Worm (Caenorhabditis elegans) whole organism, L4 larva: Measurements from ENCODE around the gene pxl-1.

Source experiments
- D1046.2 ChIP-seq: fragments of 200-800 bp; sonication (Bioruptor generic); IDR thresholded peaks from 2 replicates; pipeline ENCODE4 v1.3.6; 2022; ENCODE audit warnings: missing genetic modification characterization, missing compliant biosample characterization
- R02D3.7 ChIP-seq: fragments of 150-350 bp; sonication (generic microtip); optimal IDR thresholded peaks from 3 replicates; lab custom pipeline; 2014; ENCODE audit warnings: missing biosample characterization, missing genetic modification characterization
- T20F7.1 ChIP-seq: fragments of 200-800 bp; sonication (Bioruptor generic); optimal IDR thresholded peaks from 2 replicates; lab custom pipeline; 2018; ENCODE audit warnings: mild to moderate bottlenecking, missing genetic modification characterization, missing compliant biosample characterization
- T26A8.4 ChIP-seq: fragments of 200-800 bp; sonication (Bioruptor generic); IDR thresholded peaks from 2 replicates; pipeline ENCODE4 v1.3.6; 2022; ENCODE audit warnings: missing genetic modification characterization, missing compliant biosample characterization
- Y105C5A.15 ChIP-seq: fragments of 200-800 bp; sonication (Bioruptor generic); IDR thresholded peaks from 2 replicates; pipeline ENCODE4 v1.3.6; 2022; ENCODE audit warnings: missing genetic modification characterization, missing compliant biosample characterization
- Y48G9A.11 ChIP-seq: fragments of 200-800 bp; sonication (Bioruptor generic); IDR thresholded peaks from 2 replicates; pipeline ENCODE4 v1.3.6; 2022; ENCODE audit warnings: missing genetic modification reagents, missing genetic modification characterization, missing compliant biosample characterization
- Y5F2A.4 ChIP-seq: fragments of 200-800 bp; sonication (Bioruptor generic); optimal IDR thresholded peaks from 2 replicates; lab custom pipeline; 2018; ENCODE audit warnings: mild to moderate bottlenecking, missing genetic modification characterization, missing compliant biosample characterization
- aha-1 ChIP-seq: fragments of 150-350 bp; peaks from one replicate; lab custom pipeline; 2014; ENCODE audit warnings: missing biosample characterization, missing genetic modification characterization
- ama-1 ChIP-seq: fragments of 150-350 bp; optimal IDR thresholded peaks from 2 replicates; lab custom pipeline; 2014; ENCODE audit warnings: inconsistent platforms, mixed read lengths
- attf-4 ChIP-seq: sonication (generic microtip); optimal IDR thresholded peaks from 3 replicates; lab custom pipeline; 2017; ENCODE audit warnings: missing biosample characterization, missing genetic modification characterization
- ceh-32 ChIP-seq: sonication (generic microtip); optimal IDR thresholded peaks from 2 replicates; lab custom pipeline; 2016; ENCODE audit warnings: mild to moderate bottlenecking, missing genetic modification characterization, missing compliant biosample characterization; ENCODE audit not compliant: poor library complexity
- ces-1 ChIP-seq: fragments of 150-350 bp; sonication (generic microtip); optimal IDR thresholded peaks from 4 replicates; lab custom pipeline; 2014; ENCODE audit warnings: missing biosample characterization, missing genetic modification reagents, missing genetic modification characterization
- ctbp-1 ChIP-seq: fragments of 200-800 bp; sonication (Bioruptor generic); IDR thresholded peaks from 2 replicates; pipeline ENCODE4 v1.3.6; 2022; ENCODE audit warnings: missing genetic modification reagents, missing genetic modification characterization, missing compliant biosample characterization
- daf-16 ChIP-seq, 3 experiments: sonication (generic microtip); optimal IDR thresholded peaks; 2 replicates each; lab custom pipeline; 2016 to 2017; ENCODE audit warnings: missing genetic modification characterization in 3 of 3, missing genetic modification reagents in 3 of 3, mild to moderate bottlenecking in 2 of 3, missing compliant biosample characterization in 2 of 3, missing biosample characterization in 1 of 3, moderate library complexity in 1 of 3
- daf-19 ChIP-seq: fragments of 200-800 bp; sonication (Bioruptor generic); conservative IDR thresholded peaks from 2 replicates; pipeline ENCODE4 v1.3.6; 2022; ENCODE audit warnings: missing genetic modification characterization, missing compliant biosample characterization
- dpl-1 ChIP-seq: fragments of 150-350 bp; optimal IDR thresholded peaks from 2 replicates; lab custom pipeline; 2014; ENCODE audit warnings: missing biosample characterization, missing genetic modification reagents, missing genetic modification characterization
- duxl-1 ChIP-seq: sonication (generic microtip); optimal IDR thresholded peaks from 2 replicates; lab custom pipeline; 2016; ENCODE audit warnings: mild to moderate bottlenecking, missing genetic modification characterization, moderate library complexity, missing compliant biosample characterization; ENCODE audit not compliant: poor library complexity
- dve-1 ChIP-seq: sonication (generic microtip); optimal IDR thresholded peaks from 2 replicates; lab custom pipeline; 2017; ENCODE audit warnings: antibody characterized with exemption, mild to moderate bottlenecking, missing genetic modification characterization, missing compliant biosample characterization; ENCODE audit not compliant: insufficient read depth
- egl-43 ChIP-seq: fragments of 200-800 bp; sonication (Bioruptor generic); IDR thresholded peaks from 2 replicates; pipeline ENCODE4 v1.3.6; 2022; ENCODE audit warnings: missing genetic modification reagents, missing genetic modification characterization, missing compliant biosample characterization
- fkh-10 ChIP-seq: fragments of 150-350 bp; optimal IDR thresholded peaks from 2 replicates; lab custom pipeline; 2014; ENCODE audit warnings: missing biosample characterization, missing genetic modification reagents, missing genetic modification characterization
- fos-1 ChIP-seq: fragments of 150-350 bp; optimal IDR thresholded peaks from 2 replicates; lab custom pipeline; 2014; ENCODE audit warnings: missing biosample characterization, missing genetic modification characterization
- hlh-11 ChIP-seq: fragments of 200-800 bp; sonication (Bioruptor generic); optimal IDR thresholded peaks from 2 replicates; lab custom pipeline; 2018; ENCODE audit warnings: mild to moderate bottlenecking, missing genetic modification characterization, missing compliant biosample characterization
- hmg-1.1 ChIP-seq: fragments of 200-800 bp; sonication (Bioruptor generic); IDR thresholded peaks from 2 replicates; pipeline ENCODE4 v1.3.6; 2022; ENCODE audit warnings: missing genetic modification reagents, missing genetic modification characterization, missing compliant biosample characterization
- jun-1 ChIP-seq: fragments of 150-350 bp; optimal IDR thresholded peaks from 2 replicates; lab custom pipeline; 2014; ENCODE audit warnings: missing biosample characterization, missing genetic modification reagents, missing genetic modification characterization
- lin-13 ChIP-seq: fragments of 150-350 bp; optimal IDR thresholded peaks from 2 replicates; lab custom pipeline; 2014; ENCODE audit warnings: missing biosample characterization, missing genetic modification reagents, missing genetic modification characterization
- lin-29 ChIP-seq: fragments of 200-800 bp; sonication (Bioruptor generic); IDR thresholded peaks from 2 replicates; pipeline ENCODE4 v1.3.6; 2022; ENCODE audit warnings: missing genetic modification reagents, missing genetic modification characterization, missing compliant biosample characterization
- lin-38 ChIP-seq: fragments of 200-800 bp; sonication (Bioruptor generic); IDR thresholded peaks from 2 replicates; pipeline ENCODE4 v1.3.6; 2022; ENCODE audit warnings: missing genetic modification reagents, missing genetic modification characterization, missing compliant biosample characterization
- lir-3 ChIP-seq: sonication (generic microtip); optimal IDR thresholded peaks from 2 replicates; lab custom pipeline; 2016; ENCODE audit warnings: mild to moderate bottlenecking, missing genetic modification characterization, missing compliant biosample characterization
- madf-5 ChIP-seq, 2 experiments: fragments of 200-800 bp; sonication (Bioruptor generic); IDR thresholded peaks; 2 replicates each; pipeline ENCODE4 v1.3.6; 2022; ENCODE audit warnings: missing compliant biosample characterization in 2 of 2, missing genetic modification characterization in 2 of 2
- mdl-1 ChIP-seq, 2 experiments: fragments of 150-350 bp in 1 of 2; sonication (generic microtip) in 1 of 2; optimal IDR thresholded peaks; 2 replicates each; lab custom pipeline; 2014 to 2017; ENCODE audit warnings: missing biosample characterization in 2 of 2, missing genetic modification characterization in 2 of 2
- mep-1 ChIP-seq: fragments of 150-350 bp; sonication (generic microtip); optimal IDR thresholded peaks from 3 replicates; lab custom pipeline; 2014; ENCODE audit warnings: missing biosample characterization, missing genetic modification characterization
- nhr-10 ChIP-seq: fragments of 150-350 bp; optimal IDR thresholded peaks from 2 replicates; lab custom pipeline; 2014; ENCODE audit warnings: missing biosample characterization, missing genetic modification characterization
- nhr-111 ChIP-seq: fragments of 200-800 bp; sonication (Bioruptor generic); optimal IDR thresholded peaks from 2 replicates; lab custom pipeline; 2018; ENCODE audit warnings: mild to moderate bottlenecking, missing genetic modification characterization, missing compliant biosample characterization
- nhr-28 ChIP-seq: fragments of 150-350 bp; optimal IDR thresholded peaks from 2 replicates; lab custom pipeline; 2014; ENCODE audit warnings: missing biosample characterization, missing genetic modification characterization
- nhr-41 ChIP-seq: fragments of 200-800 bp; sonication (Bioruptor generic); IDR thresholded peaks from 2 replicates; pipeline ENCODE4 v1.3.6; 2022; ENCODE audit warnings: missing genetic modification reagents, missing genetic modification characterization, missing compliant biosample characterization
- nhr-42 ChIP-seq: fragments of 200-800 bp; sonication (Bioruptor generic); IDR thresholded peaks from 2 replicates; pipeline ENCODE4 v1.3.6; 2022; ENCODE audit warnings: missing genetic modification characterization, missing compliant biosample characterization
- nhr-76 ChIP-seq: fragments of 150-350 bp; optimal IDR thresholded peaks from 2 replicates; lab custom pipeline; 2014; ENCODE audit warnings: missing biosample characterization, missing genetic modification characterization
- php-3 ChIP-seq: fragments of 200-800 bp; sonication (Bioruptor generic); IDR thresholded peaks from 2 replicates; pipeline ENCODE4 v1.3.6; 2022; ENCODE audit warnings: missing genetic modification reagents, missing genetic modification characterization, missing compliant biosample characterization
- set-16 ChIP-seq: fragments of 200-800 bp; sonication (Bioruptor generic); IDR thresholded peaks from 2 replicates; pipeline ENCODE4 v1.3.6; 2022; ENCODE audit warnings: missing genetic modification reagents, missing genetic modification characterization, missing compliant biosample characterization
- skn-1 ChIP-seq: fragments of 150-350 bp; optimal IDR thresholded peaks from 2 replicates; lab custom pipeline; 2014; ENCODE audit warnings: missing biosample characterization, missing genetic modification characterization
- snpc-1.2 ChIP-seq: fragments of 200-800 bp; sonication (Bioruptor generic); IDR thresholded peaks from 2 replicates; pipeline ENCODE4 v1.3.6; 2022; ENCODE audit warnings: missing genetic modification reagents, missing genetic modification characterization, missing compliant biosample characterization
- unc-62 ChIP-seq, 3 experiments: fragments of 150-350 bp in 1 of 3; sonication (generic microtip); optimal IDR thresholded peaks in 2 of 3; peaks in 1 of 3; 1 replicate in 1 of 3; 2 replicates in 2 of 3; lab custom pipeline; 2014 to 2017; ENCODE audit warnings: missing biosample characterization in 3 of 3, missing genetic modification characterization in 3 of 3, missing genetic modification reagents in 3 of 3, missing genotype in 1 of 3
- zag-1 ChIP-seq: fragments of 150-350 bp; optimal IDR thresholded peaks from 2 replicates; lab custom pipeline; 2014; ENCODE audit warnings: missing biosample characterization, missing genetic modification characterization
- zfp-2 ChIP-seq: sonication (generic microtip); optimal IDR thresholded peaks from 2 replicates; lab custom pipeline; 2016; ENCODE audit warnings: mild to moderate bottlenecking, missing genetic modification characterization, missing compliant biosample characterization

Gene pxl-1

DNA sequence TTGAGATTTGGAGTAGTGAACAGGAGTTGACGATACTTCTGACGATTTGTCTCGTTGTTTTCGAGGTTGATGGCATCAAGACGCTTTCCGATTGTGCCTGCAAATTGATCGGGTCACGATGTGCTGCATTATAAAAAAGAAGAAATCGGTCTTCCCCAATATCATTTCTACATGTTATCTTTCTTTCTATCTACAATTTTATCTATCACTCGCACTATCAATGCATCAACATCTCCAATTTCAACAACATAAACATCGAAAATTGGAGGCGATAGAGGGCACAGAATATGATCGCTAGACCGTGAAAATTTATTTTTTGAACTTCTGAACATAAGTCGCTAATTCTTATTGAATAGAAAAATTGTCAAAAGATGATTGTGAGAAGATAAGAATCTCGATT, 20.1 kb downstream of the pxl-1 start:
- TF ChIP-seq lir-3 (no peak), daf-19 (no peak), daf-16 (GFP tag; optimal IDR thresholded peaks at IDR 0.05; lab: Kevin White, UChicago) (no peak), daf-16 (tag; optimal IDR thresholded peaks at IDR 0.05; lab: Kevin White, UChicago) (peak; percentile 80), aha-1 (tag; lab: Kevin White, UChicago) (no peak), nhr-28 (peak; percentile 21), duxl-1 (peak; percentile 42), attf-4 (tag; lab: Kevin White, UChicago) (no peak), fos-1 (no peak)

DNA sequence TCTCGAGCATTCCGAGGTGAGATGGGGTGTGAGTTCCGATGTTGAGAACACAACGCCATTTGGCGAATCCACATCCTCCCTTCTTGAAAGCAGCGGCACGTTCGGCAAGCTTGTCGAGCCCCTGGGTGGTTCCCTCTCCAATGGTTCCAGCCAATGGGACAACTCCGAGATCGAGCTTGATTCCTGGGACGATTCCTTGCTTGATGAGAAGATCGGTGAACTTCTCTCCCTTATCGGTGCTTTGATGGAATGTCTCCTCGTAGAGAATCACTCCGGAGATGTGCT, 20.5 kb downstream of the pxl-1 start:
- TF ChIP-seq set-16 (GFP tag; lab: Robert Waterston, UW) (peak; percentile 57; the same call in 1 of the 2 replicates), madf-5 (GFP tag; IDR thresholded peaks at IDR 0.05; lab: Robert Waterston, UW) (0 out of 4 replicates have a peak, but pooled peaks of 1 of the 2 experiments have one; percentile 24), nhr-111 (GFP tag; lab: Kevin White, UChicago) (no peak)

DNA sequence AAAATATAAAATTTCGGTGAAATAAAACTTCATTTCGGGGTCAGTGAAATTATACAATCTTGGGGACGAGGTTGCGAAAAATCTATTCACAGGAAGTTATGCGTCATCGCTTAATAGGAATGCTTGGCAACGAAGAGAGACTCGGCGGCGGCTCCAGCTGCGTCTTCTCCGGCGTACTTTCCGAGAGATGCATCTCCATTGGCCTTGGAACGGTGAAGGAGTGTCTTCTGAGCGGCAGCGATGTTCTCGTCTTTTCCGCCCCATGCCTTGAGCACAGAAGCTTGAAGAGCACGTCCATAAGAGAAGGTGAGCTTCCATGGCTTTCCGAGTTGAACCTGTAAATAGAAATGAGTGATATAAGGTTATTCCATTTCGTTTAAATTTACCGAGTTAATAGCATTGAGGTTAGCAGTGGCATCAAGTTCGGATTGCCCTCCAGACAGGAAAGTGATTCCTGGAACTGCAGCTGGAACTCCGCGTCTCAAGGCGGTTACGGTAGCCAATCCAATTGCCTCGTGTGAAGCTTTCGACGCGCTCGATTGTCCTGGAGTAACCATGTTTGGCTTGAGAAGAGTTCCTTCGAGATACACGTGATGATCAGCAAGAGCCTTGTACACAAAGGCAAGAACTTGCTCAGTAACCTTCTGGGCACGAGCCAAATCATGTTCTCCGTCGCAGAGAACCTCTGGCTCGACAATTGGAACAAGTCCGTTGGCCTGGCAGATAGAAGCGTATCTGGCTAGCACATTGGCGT, 21.0 kb downstream of the pxl-1 start:
- no peak for TF ChIP-seq ceh-32 (tag; lab: Kevin White, UChicago)
- TF ChIP-seq skn-1 (tag; lab: Kevin White, UChicago) = peak; percentile 22
- TF ChIP-seq jun-1 (tag; lab: Kevin White, UChicago) = no peak
- TF ChIP-seq T20F7.1 (GFP tag; lab: Kevin White, UChicago) = peak; percentile 12
- TF ChIP-seq aha-1 (tag; lab: Kevin White, UChicago) = peak; percentile 94
- 0 out of 2 replicates have a peak, but pooled peaks have one; percentile 47 for TF ChIP-seq D1046.2 (GFP tag; lab: Robert Waterston, UW)
- TF ChIP-seq Y48G9A.11 (GFP tag; lab: Robert Waterston, UW) = no peak
- no peak for TF ChIP-seq lin-29
- TF ChIP-seq set-16 (GFP tag; lab: Robert Waterston, UW) = peak; percentile 67
- TF ChIP-seq php-3 (GFP tag; lab: Robert Waterston, UW) = 0 out of 2 replicates have a peak, but pooled peaks have one; percentile 8
- TF ChIP-seq nhr-42 (GFP tag; lab: Robert Waterston, UW) = 0 out of 2 replicates have a peak, but pooled peaks have one; percentile 5
- no peak for TF ChIP-seq Y5F2A.4 (GFP tag; lab: Kevin White, UChicago)
- TF ChIP-seq mep-1 (tag; lab: Kevin White, UChicago) = no peak

DNA sequence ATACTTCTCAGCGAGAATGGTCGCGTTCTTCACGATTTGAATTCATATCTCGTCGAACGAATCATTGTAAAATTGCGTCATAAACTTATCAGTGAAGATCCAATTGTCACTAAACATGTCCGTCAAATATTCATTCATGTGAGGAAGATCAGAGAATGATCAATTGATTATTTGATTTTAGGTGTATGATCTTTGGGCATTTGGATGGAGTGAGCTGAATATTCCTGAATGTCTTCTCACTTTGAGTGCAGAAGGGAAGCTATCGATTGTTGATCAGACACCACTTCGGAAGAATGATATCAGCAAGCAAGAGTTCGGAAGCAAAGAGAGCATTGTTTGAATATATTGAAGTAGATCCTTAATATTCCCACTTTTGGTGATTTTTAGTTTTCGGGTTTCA, 21.6 kb downstream of the pxl-1 start:
- peak in 1 of 2 experiments; percentile 98 for TF ChIP-seq unc-62 (GFP tag; optimal IDR thresholded peaks at IDR 0.05 in 1 of 2; lab: Kevin White, UChicago)
- no peak for TF ChIP-seq unc-62 (tag; optimal IDR thresholded peaks at IDR 0.05; lab: Kevin White, UChicago)
- peak; percentile 64 for TF ChIP-seq hlh-11 (tag; lab: Kevin White, UChicago)
- no peak for TF ChIP-seq snpc-1.2
- no peak for TF ChIP-seq zfp-2
- TF ChIP-seq hmg-1.1 (GFP tag; lab: Robert Waterston, UW) = no peak
- TF ChIP-seq nhr-76 = no peak
- TF ChIP-seq T26A8.4 (GFP tag; lab: Robert Waterston, UW) = peak; percentile 31; the same call in 1 of the 2 replicates
- peak; percentile 96 for TF ChIP-seq dve-1
- TF ChIP-seq ama-1 (lab: Kevin White, UChicago) = peak; percentile 66
- no peak for TF ChIP-seq lir-3
- TF ChIP-seq lin-38 (GFP tag; lab: Robert Waterston, UW) = peak; percentile 40; the same call in 1 of the 2 replicates
- TF ChIP-seq daf-16 (GFP tag; optimal IDR thresholded peaks at IDR 0.05; lab: Kevin White, UChicago) = no peak
- TF ChIP-seq daf-16 (tag; optimal IDR thresholded peaks at IDR 0.05; lab: Kevin White, UChicago) = peak; percentile 58
- TF ChIP-seq ctbp-1 (GFP tag; lab: Robert Waterston, UW) = no peak
- TF ChIP-seq nhr-10 = peak; percentile 64
- TF ChIP-seq Y105C5A.15 (GFP tag; lab: Robert Waterston, UW) = no peak
- TF ChIP-seq zag-1 = no peak
- TF ChIP-seq mep-1 (tag; lab: Kevin White, UChicago) = peak; percentile 80
- no peak for TF ChIP-seq ces-1 (GFP tag; lab: Kevin White, UChicago)
- TF ChIP-seq R02D3.7 (tag; lab: Kevin White, UChicago) = no peak
- no peak for TF ChIP-seq nhr-41 (GFP tag; lab: Robert Waterston, UW)
- TF ChIP-seq lin-13 = peak; percentile 40
- TF ChIP-seq ceh-32 (tag; lab: Kevin White, UChicago) = no peak
- no peak for TF ChIP-seq egl-43
- TF ChIP-seq dpl-1 (GFP tag; lab: Kevin White, UChicago) = peak; percentile 11
- no peak for TF ChIP-seq fkh-10
- peak in 1 of 2 experiments; percentile 31 for TF ChIP-seq mdl-1 (tag; optimal IDR thresholded peaks at IDR 0.05; lab: Kevin White, UChicago)
